Worm (Caenorhabditis elegans) whole organism, L4 larva: ENCODE results near the gene Y4C6B.4.

Experiments used
- aly-2 ChIP-seq: sonication (generic microtip); optimal IDR thresholded peaks from 2 replicates; lab custom pipeline; 2018; ENCODE audit warnings: missing biosample characterization, missing genetic modification characterization
- unc-130 ChIP-seq: sonication (generic microtip); optimal IDR thresholded peaks from 2 replicates; lab custom pipeline; 2016; ENCODE audit warnings: missing genetic modification reagents, missing genetic modification characterization, missing compliant biosample characterization

DNA sequence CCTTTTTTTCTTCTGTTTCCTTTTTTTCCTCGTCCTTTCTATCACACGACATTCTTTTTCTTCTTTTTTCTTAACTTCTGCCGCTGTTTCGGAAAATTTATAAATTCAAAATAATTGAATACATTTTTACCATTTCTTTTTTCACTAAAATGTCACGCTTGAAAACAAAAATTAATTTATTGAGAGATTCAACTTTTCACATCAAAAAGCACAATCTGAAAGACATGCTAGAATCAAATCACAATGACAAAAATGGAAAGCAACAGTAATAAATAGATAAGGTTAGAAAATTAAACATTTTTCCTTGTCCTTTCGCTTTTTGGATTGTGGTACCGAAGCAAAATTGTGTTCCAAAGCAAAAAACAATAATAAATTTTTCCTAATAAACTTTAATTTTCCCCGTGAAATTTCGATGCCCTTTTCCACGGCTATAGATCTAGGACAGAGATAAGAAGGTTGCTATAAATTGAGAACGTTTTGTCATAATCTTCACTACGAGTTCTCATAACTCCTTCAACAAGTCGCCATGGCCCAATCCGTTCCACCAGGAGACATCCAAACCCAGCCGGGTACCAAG is 28.7 kb upstream of the Y4C6B.4 start, which contains the start of the genes ZK354.6 and msp-113:
- TF ChIP-seq unc-130 (GFP tag; lab: Kevin White, UChicago) (no peak), aly-2 (tag; lab: Kevin White, UChicago) (no peak)
